Fruit fly (Drosophila melanogaster) whole organism, wandering third instar larva: Measurements from ENCODE around the gene Jon66Ci.

Source experiments
- Abd-B ChIP-seq: fragments of >200 bp; optimal IDR thresholded peaks from 2 replicates; lab custom pipeline; 2017; ENCODE audit warnings: missing biosample characterization, missing genetic modification characterization
- CG32264 ChIP-seq: fragments of 200-800 bp; sonication (Bioruptor generic); optimal IDR thresholded peaks from 2 replicates; lab custom pipeline; 2016; ENCODE audit warnings: missing biosample characterization, missing genetic modification characterization
- CG9705 ChIP-seq: fragments of 200-800 bp; sonication (Bioruptor generic); optimal IDR thresholded peaks from 2 replicates; lab custom pipeline; 2018; ENCODE audit warnings: missing biosample characterization, mild to moderate bottlenecking, missing genetic modification characterization
- CrebA ChIP-seq: fragments of 200-800 bp; sonication (Bioruptor generic); optimal IDR thresholded peaks from 2 replicates; lab custom pipeline; 2016; ENCODE audit warnings: missing biosample characterization, mild to moderate bottlenecking, missing genetic modification characterization, borderline replicate concordance
- Dfd ChIP-seq: fragments of >200 bp; optimal IDR thresholded peaks from 2 replicates; lab custom pipeline; 2017; ENCODE audit warnings: missing biosample characterization, missing genetic modification characterization
- Dif ChIP-seq: fragments of 200-275, 200-300 bp; sonication (Bioruptor generic); optimal IDR thresholded peaks from 2 replicates; lab custom pipeline; 2018; ENCODE audit warnings: missing biosample characterization, missing genetic modification characterization; ENCODE audit not compliant: partially characterized antibody
- GATAd ChIP-seq: sonication (Bioruptor generic); optimal IDR thresholded peaks from 2 replicates; lab custom pipeline; 2016; ENCODE audit warnings: missing biosample characterization, missing genetic modification characterization
- HLH106 ChIP-seq: fragments of 200-800 bp; optimal IDR thresholded peaks from 3 replicates; lab custom pipeline; 2019; ENCODE audit warnings: missing biosample characterization, mild to moderate bottlenecking, missing genetic modification characterization, moderate library complexity
- Hnf4 ChIP-seq: fragments of 200-800 bp; sonication (Bioruptor generic); optimal IDR thresholded peaks from 2 replicates; lab custom pipeline; 2016; ENCODE audit warnings: missing biosample characterization, mild to moderate bottlenecking, missing genetic modification characterization
- Hr78 ChIP-seq: fragments of >200 bp; optimal IDR thresholded peaks from 2 replicates; lab custom pipeline; 2017; ENCODE audit warnings: missing biosample characterization, missing genetic modification characterization
- Hr83 ChIP-seq: fragments of 200-300 bp; sonication (Bioruptor generic); optimal IDR thresholded peaks from 2 replicates; lab custom pipeline; 2016; ENCODE audit warnings: missing biosample characterization, mild to moderate bottlenecking, missing genetic modification characterization, moderate library complexity; ENCODE audit not compliant: poor library complexity, severe bottlenecking
- Jra ChIP-seq: sonication (Bioruptor generic); optimal IDR thresholded peaks from 2 replicates; lab custom pipeline; 2016; ENCODE audit warnings: missing biosample characterization, missing genetic modification characterization
- Mio ChIP-seq: sonication (Bioruptor generic); optimal IDR thresholded peaks from 2 replicates; lab custom pipeline; 2016; ENCODE audit warnings: missing biosample characterization, missing genetic modification characterization
- Myc ChIP-seq: fragments of >200 bp; optimal IDR thresholded peaks from 2 replicates; lab custom pipeline; 2017
- N ChIP-seq: fragments of >200 bp; optimal IDR thresholded peaks from 2 replicates; lab custom pipeline; 2018; ENCODE audit warnings: missing biosample characterization, missing external identifiers, missing genetic modification characterization
- OdsH ChIP-seq: fragments of 200-800 bp; sonication (Bioruptor generic); optimal IDR thresholded peaks from 2 replicates; lab custom pipeline; 2016; ENCODE audit warnings: missing biosample characterization, mild to moderate bottlenecking, missing genetic modification characterization
- Rel ChIP-seq, 2 experiments: fragments of 200-800 bp; sonication (Bioruptor generic) in 1 of 2; optimal IDR thresholded peaks; 2 replicates in 1 of 2; 3 replicates in 1 of 2; lab custom pipeline; 2016 to 2019; ENCODE audit warnings: mild to moderate bottlenecking in 2 of 2, missing biosample characterization in 2 of 2, missing genetic modification characterization in 2 of 2, moderate library complexity in 1 of 2
- Sp1 ChIP-seq: fragments of 200-800 bp; sonication (Bioruptor generic); optimal IDR thresholded peaks from 3 replicates; lab custom pipeline; 2019; ENCODE audit warnings: missing biosample characterization, mild to moderate bottlenecking, missing genetic modification characterization, moderate library complexity
- Vsx2 ChIP-seq: fragments of 200-300, 225-300 bp; sonication (Bioruptor generic); optimal IDR thresholded peaks from 2 replicates; lab custom pipeline; 2018; ENCODE audit warnings: missing biosample characterization, missing genetic modification characterization; ENCODE audit not compliant: partially characterized antibody
- br ChIP-seq: fragments of 200-800 bp; sonication (Bioruptor generic); optimal IDR thresholded peaks from 2 replicates; lab custom pipeline; 2016; ENCODE audit warnings: missing biosample characterization, missing genetic modification characterization
- brk ChIP-seq: fragments of 200-800 bp; sonication (Bioruptor generic); optimal IDR thresholded peaks from 2 replicates; lab custom pipeline; 2016; ENCODE audit warnings: missing biosample characterization, mild to moderate bottlenecking, missing genetic modification characterization
- dl ChIP-seq, 2 experiments: fragments of 175-275, 200-275 bp in 1 of 2; fragments of 200-275 bp in 1 of 2; sonication (Bioruptor generic); optimal IDR thresholded peaks; lab custom pipeline; 2018; ENCODE audit warnings: mild to moderate bottlenecking in 2 of 2, missing biosample characterization in 2 of 2, missing genetic modification characterization in 2 of 2, moderate library complexity in 2 of 2; ENCODE audit not compliant: partially characterized antibody in 2 of 2, insufficient read depth in 1 of 2
- dmrt93B ChIP-seq: fragments of 200-800 bp; sonication (Bioruptor generic); optimal IDR thresholded peaks from 2 replicates; lab custom pipeline; 2018; ENCODE audit warnings: missing biosample characterization, mild to moderate bottlenecking, missing genetic modification characterization
- dsf ChIP-seq: sonication (Bioruptor generic); optimal IDR thresholded peaks from 2 replicates; lab custom pipeline; 2016; ENCODE audit warnings: missing biosample characterization, missing genetic modification characterization, borderline replicate concordance
- ey ChIP-seq: fragments of 200-800 bp; sonication (Bioruptor generic); optimal IDR thresholded peaks from 2 replicates; lab custom pipeline; 2016; ENCODE audit warnings: missing biosample characterization, missing genetic modification characterization
- foxo ChIP-seq, 2 experiments: fragments of 200-800 bp; sonication (Bioruptor generic); optimal IDR thresholded peaks; 2 replicates in 1 of 2; 3 replicates in 1 of 2; lab custom pipeline; 2016 to 2017; ENCODE audit warnings: missing biosample characterization in 2 of 2, missing genetic modification characterization in 2 of 2
- fru ChIP-seq: fragments of 200-800 bp; sonication (Bioruptor generic); optimal IDR thresholded peaks from 3 replicates; lab custom pipeline; 2016; ENCODE audit warnings: missing biosample characterization, mild to moderate bottlenecking, missing genetic modification characterization
- h ChIP-seq: fragments of 200-800 bp; sonication (Bioruptor generic); optimal IDR thresholded peaks from 3 replicates; lab custom pipeline; 2016; ENCODE audit warnings: missing biosample characterization, mild to moderate bottlenecking, missing genetic modification characterization
- jim ChIP-seq: fragments of 175-275, 200-325 bp; sonication (Bioruptor generic); optimal IDR thresholded peaks from 2 replicates; lab custom pipeline; 2016; ENCODE audit warnings: missing biosample characterization, mild to moderate bottlenecking, missing genetic modification characterization
- lola ChIP-seq: fragments of >200 bp; optimal IDR thresholded peaks from 2 replicates; lab custom pipeline; 2017; ENCODE audit warnings: missing biosample characterization, missing genetic modification characterization
- pan ChIP-seq: fragments of >200 bp; optimal IDR thresholded peaks from 2 replicates; lab custom pipeline; 2017
- psq ChIP-seq: fragments of 200-800 bp; sonication (Bioruptor generic); optimal IDR thresholded peaks from 3 replicates; lab custom pipeline; 2017; ENCODE audit warnings: missing biosample characterization, mild to moderate bottlenecking, missing genetic modification characterization, moderate library complexity
- rgr ChIP-seq: fragments of 200-800 bp; sonication (Bioruptor generic); optimal IDR thresholded peaks from 3 replicates; lab custom pipeline; 2016; ENCODE audit warnings: missing biosample characterization, mild to moderate bottlenecking, missing genetic modification characterization
- sage ChIP-seq: fragments of 200-800 bp; sonication (Bioruptor generic); optimal IDR thresholded peaks from 2 replicates; lab custom pipeline; 2016; ENCODE audit warnings: missing biosample characterization, mild to moderate bottlenecking, missing genetic modification characterization
- sv ChIP-seq: fragments of 200-800 bp; sonication (Bioruptor generic); optimal IDR thresholded peaks from 3 replicates; lab custom pipeline; 2016; ENCODE audit warnings: missing biosample characterization, missing genetic modification characterization
- tai ChIP-seq: sonication (Bioruptor generic); optimal IDR thresholded peaks from 2 replicates; lab custom pipeline; 2016; ENCODE audit warnings: missing biosample characterization, missing genetic modification characterization
- usp ChIP-seq: fragments of >200 bp; optimal IDR thresholded peaks from 2 replicates; lab custom pipeline; 2017; ENCODE audit warnings: missing biosample characterization, missing genetic modification characterization
- woc ChIP-seq: sonication (Bioruptor generic); optimal IDR thresholded peaks from 2 replicates; lab custom pipeline; 2016; ENCODE audit warnings: missing biosample characterization, mild to moderate bottlenecking, missing genetic modification characterization

Jon66Ci gene

DNA sequence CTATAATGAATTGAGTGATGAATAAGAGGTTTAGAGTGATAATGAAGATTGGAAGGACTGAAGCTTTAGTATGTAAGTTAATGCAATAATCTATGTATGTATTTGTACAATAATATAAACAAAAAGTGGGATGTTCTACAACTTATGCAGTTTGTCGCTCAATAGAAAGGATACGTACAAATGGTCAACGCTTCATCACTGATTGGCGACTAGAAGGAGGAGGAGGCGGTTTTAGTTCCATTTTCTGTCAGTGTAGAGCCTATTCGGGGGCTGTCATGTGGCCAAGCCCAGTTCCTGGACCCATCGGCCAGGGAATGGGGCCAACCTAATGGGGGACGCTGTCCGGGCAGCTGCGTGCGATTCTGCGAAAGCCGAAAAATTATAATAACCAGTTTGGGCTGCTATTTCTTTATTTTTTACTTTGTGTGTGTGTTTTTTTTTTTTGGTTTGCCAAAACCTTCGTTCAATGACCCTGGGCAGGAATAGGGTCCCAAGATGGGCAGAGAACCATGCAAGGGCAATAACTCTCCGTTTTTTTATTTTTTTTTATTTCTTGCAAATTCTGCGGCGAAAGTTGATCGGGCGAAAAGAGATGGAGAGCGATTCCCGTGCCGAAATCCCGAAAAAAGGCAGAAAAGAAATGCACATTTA lies 22.5 kb upstream of the Jon66Ci start:
- TF ChIP-seq dmrt93B (GFP tag; lab: Kevin White, UChicago) (peak; percentile 60), sage (GFP tag; lab: Kevin White, UChicago) (peak; percentile 36), tai (GFP tag; lab: Kevin White, UChicago) (no peak), Sp1 (GFP tag; lab: Kevin White, UChicago) (peak; percentile 55), Hnf4 (GFP tag; lab: Kevin White, UChicago) (no peak), lola (GFP tag; lab: Kevin White, UChicago) (no peak), Mio (GFP tag; lab: Kevin White, UChicago) (no peak), dl (GFP tag; optimal IDR thresholded peaks at IDR 0.05; lab: Kevin White, UChicago; ENCODE audit: insufficient read depth in 1 of 2, partially characterized antibody in 2 of 2) (no peak), Dfd (GFP tag; lab: Kevin White, UChicago) (no peak), OdsH (GFP tag; lab: Kevin White, UChicago) (peak; percentile 67), brk (GFP tag; lab: Kevin White, UChicago) (no peak), N (GFP tag; lab: Kevin White, UChicago) (no peak), Vsx2 (GFP tag; lab: Kevin White, UChicago) (no peak), psq (GFP tag; lab: Kevin White, UChicago) (peak; percentile 32), dsf (GFP tag; lab: Kevin White, UChicago) (no peak), rgr (peak; percentile 32), Myc (no peak), fru (peak; percentile 77), Hr78 (GFP tag; lab: Kevin White, UChicago) (no peak), sv (GFP tag; lab: Kevin White, UChicago) (no peak), ey (GFP tag; lab: Kevin White, UChicago) (peak; percentile 77), Abd-B (no peak), CG32264 (GFP tag; lab: Kevin White, UChicago) (no peak), CrebA (peak; percentile 88), foxo (GFP tag; optimal IDR thresholded peaks at IDR 0.05; lab: Kevin White, UChicago) (peak in 1 of 2 experiments; percentile 60), Hr83 (GFP tag; lab: Kevin White, UChicago) (no peak), br (GFP tag; lab: Kevin White, UChicago) (peak; percentile 52), usp (GFP tag; lab: Kevin White, UChicago) (no peak), HLH106 (tag; lab: Kevin White, UChicago) (peak; percentile 68), Rel (GFP tag; optimal IDR thresholded peaks at IDR 0.05; lab: Kevin White, UChicago) (peak; percentile 89), Rel (tag; optimal IDR thresholded peaks at IDR 0.05; lab: Kevin White, UChicago) (no peak), woc (GFP tag; lab: Kevin White, UChicago) (peak; percentile 63), Jra (GFP tag; lab: Kevin White, UChicago) (no peak), h (peak; percentile 79), pan (lab: Kevin White, UChicago) (no peak), jim (GFP tag; lab: Kevin White, UChicago) (no peak), Dif (GFP tag; lab: Kevin White, UChicago) (no peak), CG9705 (GFP tag; lab: Kevin White, UChicago) (no peak), GATAd (GFP tag; lab: Kevin White, UChicago) (no peak)
- TF ChIP-seq, all 38 proteins: peak for 15

dm6 chr3L:8369456-8369855 lies 21.9 kb upstream of the Jon66Ci start:
- no peak for TF ChIP-seq h
- TF ChIP-seq Sp1 (GFP tag; lab: Kevin White, UChicago): peak; percentile 7
